Fruit fly (Drosophila melanogaster) whole organism, larva: Measurements from ENCODE around the gene Ir68b.

ENCODE experiments used
- noc ChIP-seq: fragments of 200-800 bp; sonication (Bioruptor generic); optimal IDR thresholded peaks from 3 replicates; lab custom pipeline; 2019; ENCODE audit warnings: missing biosample characterization, mild to moderate bottlenecking, missing genetic modification characterization, moderate library complexity

Gene Ir68b

DNA sequence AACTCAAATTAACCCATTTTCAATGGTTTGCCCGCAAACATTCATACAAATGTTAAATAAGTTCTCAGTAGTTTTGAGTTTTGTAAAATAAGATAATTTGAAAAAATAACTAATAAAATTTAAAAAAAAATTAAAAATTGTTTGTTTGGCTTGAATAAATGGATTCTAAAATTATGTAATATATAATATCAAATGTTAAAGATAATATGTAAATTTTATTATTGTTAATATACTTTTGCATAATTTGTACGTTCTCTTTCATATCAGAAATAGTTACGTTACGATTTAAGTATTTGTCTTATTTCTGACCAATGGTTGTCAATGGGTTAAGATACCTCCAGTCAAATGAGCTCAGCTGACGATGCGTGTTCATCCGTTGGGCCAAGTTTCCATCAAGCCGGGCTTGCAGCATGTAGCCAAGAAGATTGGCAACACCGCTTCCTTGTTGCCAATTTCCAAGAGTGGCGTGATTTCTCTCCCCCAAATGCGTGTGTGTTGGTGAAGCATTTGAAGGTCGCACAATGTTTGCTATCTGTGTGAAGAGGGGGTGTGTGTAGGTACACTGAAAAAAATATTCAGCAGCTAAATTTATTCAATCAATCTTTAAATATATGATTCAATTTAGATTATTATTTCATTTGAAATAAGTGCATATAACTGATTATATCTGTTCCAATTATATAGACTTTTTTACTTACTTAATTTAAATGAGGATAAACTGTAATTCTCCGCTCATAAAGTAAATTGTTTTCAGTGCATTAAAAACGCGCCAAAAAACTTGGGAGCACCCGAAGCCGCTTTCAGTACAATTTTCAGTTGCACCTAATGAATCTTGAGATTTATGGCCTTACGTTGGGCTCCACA lies 30.2 kb downstream of the Ir68b start:
- no peak for TF ChIP-seq noc (tag; lab: Kevin White, UChicago)

DNA sequence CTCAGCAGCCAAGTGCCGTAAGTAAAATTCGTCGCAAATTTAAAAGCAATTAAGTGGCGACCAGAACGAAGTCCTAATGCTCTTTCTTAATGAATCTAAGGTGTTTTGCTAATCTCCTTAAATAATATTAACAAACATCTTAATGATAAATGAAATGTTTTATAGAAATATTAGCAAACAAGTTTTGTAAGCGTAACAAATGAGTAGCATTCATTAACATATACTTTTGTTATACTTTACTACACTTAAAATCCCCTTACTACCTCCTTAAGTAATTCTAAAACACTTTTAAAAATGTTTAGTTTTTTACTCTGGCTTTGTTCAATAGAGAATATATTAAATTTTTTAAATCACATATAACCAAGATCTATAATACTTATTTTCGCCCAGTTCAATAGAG lies 31.2 kb downstream of the Ir68b start:
- TF ChIP-seq noc (tag; lab: Kevin White, UChicago) = no peak

- TF ChIP-seq noc (tag; lab: Kevin White, UChicago) = no peak
Measured at dm6 chr3L:12092860-12093359, 34.3 kb downstream of the Ir68b start.

- TF ChIP-seq noc (tag; lab: Kevin White, UChicago) = peak; percentile 59
Measured at dm6 chr3L:12090898-12091685, 36.1 kb downstream of the Ir68b start.

dm6 chr3L:12090184-12090897 lies 36.9 kb downstream of the Ir68b start:
- TF ChIP-seq noc (tag; lab: Kevin White, UChicago) = no peak

DNA sequence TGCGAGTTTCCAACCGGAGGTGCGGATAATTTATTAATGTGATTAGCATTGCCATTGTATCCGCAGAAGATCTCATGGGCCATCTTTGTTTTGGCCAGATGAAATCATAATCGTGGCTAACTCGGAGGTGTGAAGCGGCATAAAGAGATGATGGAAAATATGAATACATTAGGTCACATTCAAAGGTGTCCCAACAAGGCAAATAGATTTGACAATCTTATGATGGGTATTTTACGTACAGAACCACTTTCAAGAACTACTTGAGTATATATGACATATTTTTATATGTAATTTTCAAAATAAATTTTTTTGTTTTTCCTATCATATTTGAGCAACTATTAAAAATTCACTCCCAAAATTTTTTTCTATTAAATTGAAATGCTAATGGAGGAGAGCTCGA lies 38.9 kb downstream of the Ir68b start, which contains the start of gene CG17154:
CG17154 (plus strand) TSS at position 301 of the 400 bp plus-strand sequence.
- TF ChIP-seq noc (tag; lab: Kevin White, UChicago) = no peak

DNA sequence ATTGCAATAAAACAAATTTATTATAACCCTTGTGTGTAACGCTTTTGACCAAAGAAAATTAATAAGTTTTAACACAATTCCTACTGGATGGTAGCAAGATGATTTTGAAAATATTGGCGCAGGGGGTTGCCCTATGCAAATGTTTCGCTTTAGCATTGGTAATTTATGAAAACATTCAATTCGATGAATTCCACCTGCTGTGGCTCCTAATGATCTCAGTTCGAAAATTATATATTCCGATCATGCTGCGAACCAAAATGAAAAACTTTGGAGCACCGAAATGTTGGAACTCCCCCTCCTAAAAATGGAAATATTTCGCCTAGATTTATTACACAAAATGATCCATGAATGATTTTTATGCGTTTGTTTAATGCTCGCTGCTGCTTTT lies 41.5 kb downstream of the Ir68b start:
- TF ChIP-seq noc (tag; lab: Kevin White, UChicago) = no peak

DNA sequence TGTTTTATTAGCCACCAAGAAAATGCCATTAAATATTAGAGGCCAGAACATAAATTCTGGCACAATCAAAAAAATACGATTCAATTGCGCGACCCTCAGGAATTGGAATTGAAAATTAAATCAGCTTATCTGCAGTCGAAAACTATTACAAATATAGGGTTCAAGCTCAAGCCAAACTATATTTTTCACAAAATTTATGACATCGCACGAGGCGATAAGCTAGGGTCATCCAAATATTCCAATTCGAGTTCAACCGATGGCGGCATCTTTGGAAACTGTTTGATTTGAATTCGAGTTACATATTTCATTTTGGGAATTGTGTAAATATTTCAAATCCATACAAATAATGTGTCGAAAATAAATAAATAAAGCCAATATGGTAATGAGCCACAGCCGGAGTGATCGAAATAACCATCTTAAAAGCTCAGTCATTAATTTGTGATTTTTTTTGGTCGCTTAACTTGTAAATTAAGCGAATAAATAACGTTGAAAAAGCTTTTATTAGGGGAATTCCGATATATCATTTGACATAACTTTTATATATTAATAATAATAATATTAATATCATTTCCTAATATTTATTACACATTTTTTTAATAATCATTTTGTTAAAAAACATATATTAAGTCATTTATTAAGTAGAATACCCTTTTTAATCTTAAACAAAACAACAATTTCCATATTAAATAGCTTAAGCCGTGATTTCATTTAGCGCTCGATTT lies 42.1 kb downstream of the Ir68b start:
- TF ChIP-seq noc (tag; lab: Kevin White, UChicago) = no peak

DNA sequence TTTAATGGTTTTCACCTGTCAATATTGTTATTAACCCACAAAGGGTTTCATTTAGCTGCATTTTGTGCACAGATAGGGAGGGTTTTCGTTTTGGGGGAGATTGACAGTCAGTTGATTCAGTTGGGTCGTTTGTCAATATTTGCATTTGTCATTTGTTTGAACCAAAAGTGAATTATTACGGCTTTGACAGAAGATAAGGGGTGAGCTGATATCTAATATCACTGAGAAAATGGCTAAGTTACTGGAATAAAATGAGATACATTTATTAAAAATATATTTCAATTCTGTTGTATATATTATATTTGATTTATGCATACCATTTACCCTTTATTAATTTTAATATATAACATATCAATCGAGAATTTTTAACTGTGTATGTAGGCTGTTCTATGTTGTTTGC lies 43.3 kb downstream of the Ir68b start:
- TF ChIP-seq noc (tag; lab: Kevin White, UChicago) = no peak

- TF ChIP-seq noc (tag; lab: Kevin White, UChicago) = no peak
Measured at dm6 chr3L:12083092-12083680, 44.0 kb downstream of the Ir68b start.

dm6 chr3L:12082521-12082841 lies 44.7 kb downstream of the Ir68b start:
- TF ChIP-seq noc (tag; lab: Kevin White, UChicago) = no peak

dm6 chr3L:12081679-12082520 lies 45.3 kb downstream of the Ir68b start, which contains the start of gene Sema5c:
TSS of gene Sema5c (minus strand) at chr3L:12081830.
- TF ChIP-seq noc (tag; lab: Kevin White, UChicago) = peak; percentile 58

DNA sequence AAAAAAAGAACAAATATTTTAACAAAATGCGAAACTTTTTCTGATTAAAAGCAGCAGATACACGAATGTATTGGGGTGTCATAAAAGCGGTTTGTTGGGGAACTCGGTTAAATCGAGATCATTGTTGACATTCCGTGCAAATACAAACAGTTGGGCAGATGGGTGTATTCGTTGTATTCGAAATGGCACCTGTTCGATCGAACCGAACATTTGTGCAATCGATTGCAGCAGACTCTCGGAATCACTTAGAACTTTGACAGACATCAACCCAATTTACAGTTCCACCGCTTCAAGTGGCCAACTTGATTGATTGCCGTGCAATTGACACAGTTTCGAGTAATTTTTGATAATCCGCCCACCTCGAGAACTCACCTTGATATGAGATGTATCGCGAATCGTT lies 46.8 kb downstream of the Ir68b start:
- TF ChIP-seq noc (tag; lab: Kevin White, UChicago) = no peak
